Fruit fly (Drosophila melanogaster): ENCODE measurements around the gene cas.

The cas gene

dm6 chr3R:5742278-5743196, 25.9 kb upstream of the cas start, which contains the start of the genes Sym and Madm:
Sym (minus strand) TSS chr3R:5742476.
Madm (plus strand) TSS chr3R:5742510.
- TF ChIP-seq CG9948 (tag; optimal IDR thresholded peaks at IDR 0.05): no peak
- no peak for TF ChIP-seq EcR (GFP tag; optimal IDR thresholded peaks at IDR 0.05)
- no peak for TF ChIP-seq CG14655 (GFP tag; optimal IDR thresholded peaks at IDR 0.05)
- TF ChIP-seq D1 (tag; optimal IDR thresholded peaks at IDR 0.05): no peak
- TF ChIP-seq Pif1A (GFP tag; optimal IDR thresholded peaks at IDR 0.05): no peak
- no peak for TF ChIP-seq CG10348 (GFP tag; IDR thresholded peaks at IDR 0.05)
- no peak for TF ChIP-seq CG17806 (tag; optimal IDR thresholded peaks at IDR 0.05)
- TF ChIP-seq CG8301 (tag; optimal IDR thresholded peaks at IDR 0.05): no peak
- no peak for TF ChIP-seq Snoo (tag; optimal IDR thresholded peaks at IDR 0.05)
- no peak for TF ChIP-seq CG13204 (GFP tag; optimal IDR thresholded peaks at IDR 0.05)
- no peak for TF ChIP-seq rn (GFP tag; IDR thresholded peaks at IDR 0.05)
- no peak for TF ChIP-seq Pif1B (GFP tag; optimal IDR thresholded peaks at IDR 0.05)
- TF ChIP-seq CG34367 (tag; optimal IDR thresholded peaks at IDR 0.05): no peak
- no peak for TF ChIP-seq fd96Ca (GFP tag; IDR thresholded peaks at IDR 0.05)
- TF ChIP-seq Ets98B (GFP tag; IDR thresholded peaks at IDR 0.05): no peak
- no peak for TF ChIP-seq CG15710 (tag; optimal IDR thresholded peaks at IDR 0.05)

DNA sequence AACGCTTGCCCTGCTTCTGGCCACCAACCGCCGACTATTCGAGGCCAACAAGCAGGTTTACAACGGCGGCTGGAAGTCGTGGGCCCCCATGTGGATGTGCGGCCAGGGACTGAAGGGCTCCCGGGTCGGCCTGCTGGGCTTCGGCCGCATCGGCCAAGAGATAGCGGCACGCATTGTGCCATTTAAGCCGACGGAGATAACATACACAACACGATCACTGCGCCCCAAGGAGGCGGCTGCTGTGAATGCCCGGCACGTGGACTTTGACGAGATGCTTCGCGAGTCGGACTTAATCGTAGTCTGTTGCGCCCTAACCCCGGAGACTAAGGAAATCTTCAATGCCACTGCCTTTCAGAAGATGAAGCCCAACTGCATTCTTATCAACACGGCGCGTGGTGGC, 20.7 kb upstream of the cas start:
- TF ChIP-seq CG9948 (tag; optimal IDR thresholded peaks at IDR 0.05): no peak
- no peak for TF ChIP-seq rn (GFP tag; IDR thresholded peaks at IDR 0.05)
- TF ChIP-seq Ets98B (GFP tag; IDR thresholded peaks at IDR 0.05): peak; percentile 23; the same call in 1 of the 2 replicates
- no peak for TF ChIP-seq CG12605 (GFP tag; IDR thresholded peaks at IDR 0.05)
- TF ChIP-seq D1 (tag; optimal IDR thresholded peaks at IDR 0.05): no peak
- TF ChIP-seq gl (tag; optimal IDR thresholded peaks at IDR 0.05): peak; percentile 49
- TF ChIP-seq CG4496 (GFP tag; IDR thresholded peaks at IDR 0.05): no peak
- TF ChIP-seq CG8301 (tag; optimal IDR thresholded peaks at IDR 0.05): no peak
- TF ChIP-seq EcR (GFP tag; optimal IDR thresholded peaks at IDR 0.05): peak; percentile 57
- no peak for TF ChIP-seq CG32121 (GFP tag; IDR thresholded peaks at IDR 0.05)
- TF ChIP-seq CG14655 (GFP tag; optimal IDR thresholded peaks at IDR 0.05): no peak

- TF ChIP-seq CG10348 (GFP tag; IDR thresholded peaks at IDR 0.05) (no peak), CG15710 (tag; optimal IDR thresholded peaks at IDR 0.05) (peak; percentile 86), CG32121 (GFP tag; IDR thresholded peaks at IDR 0.05) (peak; percentile 70), CG12605 (GFP tag; IDR thresholded peaks at IDR 0.05) (no peak), CG34367 (tag; optimal IDR thresholded peaks at IDR 0.05) (peak; percentile 77), CG17806 (tag; optimal IDR thresholded peaks at IDR 0.05) (peak; percentile 78), fd96Ca (GFP tag; IDR thresholded peaks at IDR 0.05) (no peak), CG8301 (tag; optimal IDR thresholded peaks at IDR 0.05) (peak; percentile 76), CG9948 (tag; optimal IDR thresholded peaks at IDR 0.05) (peak; percentile 85), Pif1A (GFP tag; optimal IDR thresholded peaks at IDR 0.05) (no peak), D1 (tag; optimal IDR thresholded peaks at IDR 0.05) (no peak), gl (tag; optimal IDR thresholded peaks at IDR 0.05) (no peak), Ets98B (GFP tag; IDR thresholded peaks at IDR 0.05) (peak; percentile 61), CG4496 (GFP tag; IDR thresholded peaks at IDR 0.05) (no peak; the same call in 1 of the 3 replicates), CG13204 (GFP tag; optimal IDR thresholded peaks at IDR 0.05) (no peak), Snoo (tag; optimal IDR thresholded peaks at IDR 0.05) (peak; percentile 86), Pif1B (GFP tag; optimal IDR thresholded peaks at IDR 0.05) (peak; percentile 76), rn (GFP tag; IDR thresholded peaks at IDR 0.05) (peak; percentile 43; the same call in 1 of the 2 replicates), CG14655 (GFP tag; optimal IDR thresholded peaks at IDR 0.05) (no peak), EcR (GFP tag; optimal IDR thresholded peaks at IDR 0.05) (peak; percentile 7), CG8159 (tag; optimal IDR thresholded peaks at IDR 0.05) (peak; percentile 88)
Observed at dm6 chr3R:5736305-5736869, 19.8 kb upstream of the cas start, which contains the start of the genes CG2100 and CG1236. CG2100 (minus strand) TSS chr3R:5736355. CG1236 (plus strand) TSS chr3R:5736748.

DNA sequence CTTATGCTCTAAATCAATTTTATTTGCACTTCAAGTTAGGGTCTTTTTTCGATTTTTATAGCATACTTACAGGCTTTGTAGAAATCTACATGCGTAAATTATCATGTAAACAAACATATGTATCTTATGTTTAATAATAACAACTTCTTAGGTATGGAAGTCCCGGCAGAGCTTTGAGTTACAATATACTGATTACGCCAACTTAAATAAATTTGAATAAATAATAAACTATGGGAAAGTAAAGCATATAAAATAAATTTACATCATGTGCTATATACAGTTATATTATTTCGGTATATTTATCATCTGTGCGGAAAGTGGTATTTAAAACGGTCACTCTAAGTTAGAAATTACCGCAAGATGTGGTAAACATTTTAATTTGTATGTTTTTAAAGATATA, 16.6 kb upstream of the cas start, which contains the start of gene CG1239:
Gene CG1239 (plus strand): TSS at position 333 of the 400 bp plus-strand sequence.
- TF ChIP-seq Ets98B (GFP tag; IDR thresholded peaks at IDR 0.05) (no peak), D1 (tag; optimal IDR thresholded peaks at IDR 0.05) (no peak)

dm6 chr3R:5727724-5728365, 11.2 kb upstream of the cas start:
- TF ChIP-seq D1 (tag; optimal IDR thresholded peaks at IDR 0.05) (no peak), CG8301 (tag; optimal IDR thresholded peaks at IDR 0.05) (no peak), gl (tag; optimal IDR thresholded peaks at IDR 0.05) (no peak), rn (GFP tag; IDR thresholded peaks at IDR 0.05) (no peak), CG4496 (GFP tag; IDR thresholded peaks at IDR 0.05) (no peak), Pif1A (GFP tag; optimal IDR thresholded peaks at IDR 0.05) (no peak), CG15710 (tag; optimal IDR thresholded peaks at IDR 0.05) (no peak), CG32121 (GFP tag; IDR thresholded peaks at IDR 0.05) (no peak), Pif1B (GFP tag; optimal IDR thresholded peaks at IDR 0.05) (no peak), CG34367 (tag; optimal IDR thresholded peaks at IDR 0.05) (no peak), CG17806 (tag; optimal IDR thresholded peaks at IDR 0.05) (no peak), CG8159 (tag; optimal IDR thresholded peaks at IDR 0.05) (no peak), CG14655 (GFP tag; optimal IDR thresholded peaks at IDR 0.05) (no peak), CG10348 (GFP tag; IDR thresholded peaks at IDR 0.05) (no peak), Snoo (tag; optimal IDR thresholded peaks at IDR 0.05) (no peak), CG12605 (GFP tag; IDR thresholded peaks at IDR 0.05) (no peak)

Data from whole organism, pupa.